Fruit fly (Drosophila melanogaster) whole organism, embryonic: ENCODE results near the gene CG10185.

Source experiments
- Atf-2 ChIP-seq: fragments of 200-800 bp; sonication (Bioruptor generic); optimal IDR thresholded peaks from 2 replicates; lab custom pipeline; 2016; ENCODE audit warnings: missing biosample characterization, missing genetic modification characterization
- BtbVII ChIP-seq: fragments of 200-800 bp; sonication (Bioruptor generic); optimal IDR thresholded peaks from 3 replicates; lab custom pipeline; 2017; ENCODE audit warnings: missing biosample characterization, mild to moderate bottlenecking, missing genetic modification characterization
- CG14710 ChIP-seq: fragments of 200-800 bp; sonication (Bioruptor generic); optimal IDR thresholded peaks from 3 replicates; lab custom pipeline; 2019; ENCODE audit warnings: missing biosample characterization, mild to moderate bottlenecking, missing genetic modification characterization, moderate library complexity
- CG15073 ChIP-seq: fragments of 200-800 bp; sonication (Bioruptor generic); optimal IDR thresholded peaks from 2 replicates; lab custom pipeline; 2016; ENCODE audit warnings: missing biosample characterization, missing genetic modification characterization
- CG15514 ChIP-seq: fragments of 200-800 bp; sonication (Bioruptor generic); optimal IDR thresholded peaks from 3 replicates; lab custom pipeline; 2017; ENCODE audit warnings: missing biosample characterization, missing genetic modification characterization, mild to moderate bottlenecking, moderate library complexity, missing genetic modification reagents
- CG15601 ChIP-seq: fragments of 200-800 bp; sonication (Bioruptor generic); optimal IDR thresholded peaks from 3 replicates; lab custom pipeline; 2019; ENCODE audit warnings: missing biosample characterization, mild to moderate bottlenecking, missing genetic modification characterization, moderate library complexity
- CG1603 ChIP-seq: fragments of 200-800 bp; sonication (Bioruptor generic); optimal IDR thresholded peaks from 2 replicates; lab custom pipeline; 2019; ENCODE audit warnings: missing biosample characterization, mild to moderate bottlenecking, missing genetic modification characterization, moderate library complexity
- CG17361 ChIP-seq: fragments of 200-800 bp; sonication (Bioruptor generic); IDR thresholded peaks from 3 replicates; pipeline ENCODE4 v1.3.6; 2022; ENCODE audit warnings: missing biosample characterization, missing genetic modification characterization
- CG18262 ChIP-seq: fragments of 200-800 bp; optimal IDR thresholded peaks from 3 replicates; lab custom pipeline; 2019; ENCODE audit warnings: missing biosample characterization, mild to moderate bottlenecking, missing genetic modification characterization, moderate library complexity
- CG1832 ChIP-seq: fragments of 200-800 bp; sonication (Bioruptor generic); optimal IDR thresholded peaks from 2 replicates; lab custom pipeline; 2017; ENCODE audit warnings: missing biosample characterization, mild to moderate bottlenecking, missing genetic modification characterization, inconsistent platforms
- CG2116 ChIP-seq: fragments of 200-800 bp; sonication (Bioruptor generic); optimal IDR thresholded peaks from 3 replicates; lab custom pipeline; 2018; ENCODE audit warnings: missing biosample characterization, mild to moderate bottlenecking, missing genetic modification characterization
- CG2678 ChIP-seq: fragments of 200-800 bp; sonication (Bioruptor generic); optimal IDR thresholded peaks from 3 replicates; lab custom pipeline; 2019; ENCODE audit warnings: missing biosample characterization, mild to moderate bottlenecking, missing genetic modification characterization, moderate library complexity
- CG3163 ChIP-seq: fragments of 200-800 bp; sonication (Bioruptor generic); optimal IDR thresholded peaks from 3 replicates; lab custom pipeline; 2016; ENCODE audit warnings: missing biosample characterization, missing genetic modification characterization
- CG33213 ChIP-seq: fragments of 200-800 bp; sonication (Bioruptor generic); optimal IDR thresholded peaks from 3 replicates; lab custom pipeline; 2016; ENCODE audit warnings: missing biosample characterization, missing genetic modification characterization
- CG42726 ChIP-seq: fragments of 200-800 bp; sonication (Bioruptor generic); IDR thresholded peaks from 2 replicates; pipeline ENCODE4 v1.3.6; 2022; ENCODE audit warnings: missing biosample characterization, missing genetic modification characterization; ENCODE audit not compliant: partially characterized antibody
- CG4282 ChIP-seq: fragments of 200-800 bp; sonication (Bioruptor generic); optimal IDR thresholded peaks from 2 replicates; lab custom pipeline; 2016; ENCODE audit warnings: missing biosample characterization, missing genetic modification characterization
- CG4854 ChIP-seq: fragments of 200-800 bp; sonication (Bioruptor generic); optimal IDR thresholded peaks from 2 replicates; lab custom pipeline; 2016; ENCODE audit warnings: missing biosample characterization, missing genetic modification characterization, inconsistent platforms
- CG7271 ChIP-seq: fragments of 200-800 bp; sonication (Bioruptor generic); optimal IDR thresholded peaks from 2 replicates; lab custom pipeline; 2018; ENCODE audit warnings: missing biosample characterization, mild to moderate bottlenecking, missing genetic modification characterization, moderate library complexity
- CG7556 ChIP-seq: fragments of 200-800 bp; sonication (Bioruptor generic); optimal IDR thresholded peaks from 2 replicates; lab custom pipeline; 2017; ENCODE audit warnings: missing biosample characterization, mild to moderate bottlenecking, missing genetic modification characterization
- CG8290 ChIP-seq, 3 experiments: fragments of 200-800 bp; sonication (Bioruptor generic); optimal IDR thresholded peaks; 2 replicates each; lab custom pipeline; 2016 to 2019; ENCODE audit warnings: missing biosample characterization in 3 of 3, missing genetic modification characterization in 3 of 3, mild to moderate bottlenecking in 2 of 3, moderate library complexity in 1 of 3
- CG9932 ChIP-seq: fragments of 200-800 bp; sonication (Bioruptor generic); IDR thresholded peaks from 2 replicates; pipeline ENCODE4 v1.3.6; 2022; ENCODE audit warnings: missing biosample characterization, missing genetic modification characterization
- CHES-1-like ChIP-seq: fragments of 200-800 bp; sonication (Bioruptor generic); optimal IDR thresholded peaks from 2 replicates; lab custom pipeline; 2016; ENCODE audit warnings: missing biosample characterization, missing genetic modification characterization
- Chrac-16 ChIP-seq: fragments of 200-800 bp; sonication (Bioruptor generic); optimal IDR thresholded peaks from 3 replicates; lab custom pipeline; 2016; ENCODE audit warnings: missing biosample characterization, missing genetic modification characterization
- CrebB ChIP-seq: fragments of 200-800 bp; sonication (Bioruptor generic); optimal IDR thresholded peaks from 3 replicates; lab custom pipeline; 2018; ENCODE audit warnings: missing biosample characterization, mild to moderate bottlenecking, missing genetic modification characterization
- D19A ChIP-seq: fragments of 200-800 bp; optimal IDR thresholded peaks from 3 replicates; lab custom pipeline; 2019; ENCODE audit warnings: missing biosample characterization, mild to moderate bottlenecking, missing genetic modification characterization, moderate library complexity
- D19B ChIP-seq: fragments of 200-800 bp; sonication (Bioruptor generic); optimal IDR thresholded peaks from 2 replicates; lab custom pipeline; 2017; ENCODE audit warnings: missing biosample characterization, mild to moderate bottlenecking, missing genetic modification characterization
- Elba2 ChIP-seq: fragments of 200-800 bp; sonication (Bioruptor generic); optimal IDR thresholded peaks from 3 replicates; lab custom pipeline; 2016; ENCODE audit warnings: missing biosample characterization, missing genetic modification characterization
- Fer1 ChIP-seq: fragments of 200-800 bp; sonication (Bioruptor generic); optimal IDR thresholded peaks from 2 replicates; lab custom pipeline; 2017; ENCODE audit warnings: missing biosample characterization, mild to moderate bottlenecking, missing genetic modification characterization
- Fer3 ChIP-seq: fragments of 200-800 bp; sonication (Bioruptor generic); optimal IDR thresholded peaks from 2 replicates; lab custom pipeline; 2018; ENCODE audit warnings: missing biosample characterization, mild to moderate bottlenecking, missing genetic modification characterization, moderate library complexity
- Hr51 ChIP-seq, 2 experiments: fragments of 200-800 bp; sonication (Bioruptor generic); optimal IDR thresholded peaks; 2 replicates in 1 of 2; 3 replicates in 1 of 2; lab custom pipeline; 2016 to 2018; ENCODE audit warnings: missing biosample characterization in 2 of 2, missing genetic modification characterization in 2 of 2, mild to moderate bottlenecking in 1 of 2, moderate library complexity in 1 of 2
- Jarid2 ChIP-seq: fragments of 200-800 bp; sonication (Bioruptor generic); optimal IDR thresholded peaks from 3 replicates; lab custom pipeline; 2017; ENCODE audit warnings: mild to moderate bottlenecking, missing biosample characterization, missing genetic modification reagents, missing genetic modification characterization
- Lim3 ChIP-seq: fragments of 200-800 bp; sonication (Bioruptor generic); IDR thresholded peaks from 2 replicates; pipeline ENCODE4 v1.3.6; 2022; ENCODE audit warnings: missing biosample characterization, missing genetic modification characterization
- NC2α ChIP-seq: fragments of 200-800 bp; sonication (Bioruptor generic); optimal IDR thresholded peaks from 2 replicates; lab custom pipeline; 2016; ENCODE audit warnings: missing biosample characterization, missing genetic modification characterization
- Nf-YB ChIP-seq: fragments of 200-800 bp; sonication (Bioruptor generic); optimal IDR thresholded peaks from 3 replicates; lab custom pipeline; 2019; ENCODE audit warnings: missing biosample characterization, mild to moderate bottlenecking, missing genetic modification characterization, moderate library complexity
- Sry-β ChIP-seq: fragments of 200-800 bp; sonication (Bioruptor generic); optimal IDR thresholded peaks from 2 replicates; lab custom pipeline; 2018; ENCODE audit warnings: missing biosample characterization, mild to moderate bottlenecking, missing genetic modification characterization, moderate library complexity
- Vsx1 ChIP-seq: fragments of 200-800 bp; sonication (Bioruptor generic); optimal IDR thresholded peaks from 2 replicates; lab custom pipeline; 2017; ENCODE audit warnings: missing biosample characterization, mild to moderate bottlenecking, missing genetic modification characterization, missing genetic modification reagents
- amos ChIP-seq: fragments of 200-800 bp; sonication (Bioruptor generic); IDR thresholded peaks from 2 replicates; pipeline ENCODE4 v1.3.6; 2022; ENCODE audit warnings: missing biosample characterization, missing genetic modification characterization; ENCODE audit not compliant: partially characterized antibody
- dan ChIP-seq: fragments of 200-800 bp; sonication (Bioruptor generic); IDR thresholded peaks from 2 replicates; pipeline ENCODE4 v1.3.6; 2022; ENCODE audit warnings: missing biosample characterization, missing genetic modification characterization
- fru ChIP-seq: fragments of >200 bp; optimal IDR thresholded peaks from 2 replicates; lab custom pipeline; 2017
- gsb-n ChIP-seq: fragments of 200-800 bp; sonication (Bioruptor generic); optimal IDR thresholded peaks from 3 replicates; lab custom pipeline; 2018; ENCODE audit warnings: missing biosample characterization, mild to moderate bottlenecking, missing genetic modification characterization
- gt ChIP-seq: fragments of 200-800 bp; sonication (Bioruptor generic); IDR thresholded peaks from 2 replicates; pipeline ENCODE4 v1.3.6; 2022; ENCODE audit warnings: missing biosample characterization, missing genetic modification characterization
- inv ChIP-seq: fragments of 200-800 bp; sonication (Bioruptor generic); IDR thresholded peaks from 2 replicates; pipeline ENCODE4 v1.3.6; 2022; ENCODE audit warnings: missing biosample characterization, missing genetic modification characterization; ENCODE audit not compliant: partially characterized antibody
- nom ChIP-seq: fragments of 200-800 bp; sonication (Bioruptor generic); optimal IDR thresholded peaks from 2 replicates; lab custom pipeline; 2017; ENCODE audit warnings: missing biosample characterization, missing genetic modification characterization, mild to moderate bottlenecking, moderate library complexity, missing genetic modification reagents
- peb ChIP-seq: fragments of 200-800 bp; sonication (Bioruptor generic); IDR thresholded peaks from 2 replicates; pipeline ENCODE4 v1.3.6; 2022; ENCODE audit warnings: missing biosample characterization, missing genetic modification characterization
- sima ChIP-seq: fragments of 200-800 bp; sonication (Bioruptor generic); optimal IDR thresholded peaks from 2 replicates; lab custom pipeline; 2016; ENCODE audit warnings: missing biosample characterization, missing genetic modification characterization
- sqz ChIP-seq: fragments of 200-800 bp; sonication (Bioruptor generic); optimal IDR thresholded peaks from 3 replicates; lab custom pipeline; 2018; ENCODE audit warnings: missing biosample characterization, mild to moderate bottlenecking, missing genetic modification characterization
- ssp ChIP-seq: fragments of 200-800 bp; sonication (Bioruptor generic); IDR thresholded peaks from 2 replicates; pipeline ENCODE4 v1.3.6; 2022; ENCODE audit warnings: missing biosample characterization, missing genetic modification characterization
- trh ChIP-seq: fragments of 200-800 bp; sonication (Bioruptor generic); optimal IDR thresholded peaks from 2 replicates; lab custom pipeline; 2016; ENCODE audit warnings: missing biosample characterization, missing genetic modification characterization
- wdn ChIP-seq: fragments of 200-800 bp; sonication (Bioruptor generic); IDR thresholded peaks from 2 replicates; pipeline ENCODE4 v1.3.6; 2022; ENCODE audit warnings: missing biosample characterization, missing genetic modification characterization
- wor ChIP-seq: fragments of 200-800 bp; sonication (Bioruptor generic); IDR thresholded peaks from 2 replicates; pipeline ENCODE4 v1.3.6; 2022; ENCODE audit warnings: missing biosample characterization, missing genetic modification characterization

The CG10185 gene

DNA sequence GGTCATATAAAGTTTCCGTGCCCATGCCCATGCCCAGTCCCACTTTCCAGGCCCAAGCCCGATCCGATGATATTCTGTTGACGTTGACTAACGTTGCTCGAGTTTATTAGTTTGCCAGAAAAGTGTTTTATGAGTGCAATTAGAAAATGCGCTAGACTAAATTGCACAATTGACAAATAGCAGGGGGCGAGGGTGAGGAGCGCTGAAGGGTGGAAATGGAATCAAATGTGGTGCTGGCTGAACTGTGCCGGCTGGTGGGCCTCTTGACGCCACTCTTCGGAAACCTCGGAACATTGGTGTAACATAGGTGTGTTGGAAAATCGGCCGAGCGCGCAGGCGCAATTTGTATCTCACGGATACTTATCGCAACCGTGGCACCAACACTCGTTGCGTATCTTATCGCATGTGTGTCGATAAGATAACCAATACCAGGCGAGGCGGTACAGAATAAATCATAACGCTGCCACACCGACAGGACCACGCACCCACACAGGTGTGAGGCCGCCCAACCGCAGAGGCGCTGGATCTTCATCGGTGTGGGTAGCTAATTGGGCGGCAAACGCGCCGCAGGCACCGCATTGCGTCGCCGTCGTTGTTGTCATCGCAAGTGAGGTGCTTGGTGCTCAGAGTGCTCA, 55.6 kb downstream of the CG10185 start (continued):
- no peak for TF ChIP-seq wor (GFP tag; lab: Robert Waterston, UW)
- TF ChIP-seq D19A (tag; lab: Kevin White, UChicago): no peak
- no peak for TF ChIP-seq trh
- TF ChIP-seq nom (GFP tag; lab: Kevin White, UChicago): no peak
- TF ChIP-seq wdn (GFP tag; lab: Robert Waterston, UW): no peak
- peak; percentile 90 for TF ChIP-seq Vsx1
- TF ChIP-seq CG1603: peak; percentile 30
- TF ChIP-seq Lim3 (GFP tag; lab: Robert Waterston, UW): no peak
- no peak for TF ChIP-seq Elba2 (GFP tag; lab: Kevin White, UChicago)
- TF ChIP-seq CG4282 (GFP tag; lab: Kevin White, UChicago): no peak
- TF ChIP-seq CG4854: no peak
- no peak for TF ChIP-seq sima (GFP tag; lab: Kevin White, UChicago)
- no peak for TF ChIP-seq Sry-β (GFP tag; lab: Kevin White, UChicago)
- TF ChIP-seq amos: no peak
- peak; percentile 7 for TF ChIP-seq Fer3 (tag; lab: Kevin White, UChicago)
- TF ChIP-seq Atf-2 (GFP tag; lab: Kevin White, UChicago): no peak
- no peak for TF ChIP-seq CG2116 (GFP tag; lab: Kevin White, UChicago)
- TF ChIP-seq Chrac-16 (GFP tag; lab: Kevin White, UChicago): no peak
- TF ChIP-seq CG7556 (GFP tag; lab: Kevin White, UChicago): no peak
- TF ChIP-seq CG17361 (GFP tag; lab: Robert Waterston, UW): no peak
- TF ChIP-seq CG18262: peak; percentile 0
- no peak for TF ChIP-seq ssp (GFP tag; lab: Robert Waterston, UW)
- TF ChIP-seq CG9932 (GFP tag; lab: Robert Waterston, UW): no peak
- TF ChIP-seq CG15073 (GFP tag; lab: Kevin White, UChicago): no peak
- no peak for TF ChIP-seq dan (GFP tag; lab: Robert Waterston, UW)
- no peak for TF ChIP-seq peb (GFP tag; lab: Robert Waterston, UW)
- no peak for TF ChIP-seq sqz (GFP tag; lab: Kevin White, UChicago)
- TF ChIP-seq CG8290 (GFP tag; optimal IDR thresholded peaks at IDR 0.05; lab: Kevin White, UChicago): no peak
- peak in 1 of 2 experiments; percentile 45 for TF ChIP-seq CG8290 (tag; optimal IDR thresholded peaks at IDR 0.05; lab: Kevin White, UChicago)
- peak; percentile 46 for TF ChIP-seq BtbVII (GFP tag; lab: Kevin White, UChicago)
- no peak for TF ChIP-seq CG3163
- TF ChIP-seq NC2α (GFP tag; lab: Kevin White, UChicago): no peak
- no peak for TF ChIP-seq gsb-n
- no peak for TF ChIP-seq D19B (GFP tag; lab: Kevin White, UChicago)
- TF ChIP-seq CG15514 (GFP tag; lab: Kevin White, UChicago): no peak
- no peak for TF ChIP-seq CG7271
- TF ChIP-seq gt: no peak
- TF ChIP-seq CrebB (tag; lab: Kevin White, UChicago): peak; percentile 11
- peak in 1 of 2 experiments; percentile 43 for TF ChIP-seq Hr51 (GFP tag; optimal IDR thresholded peaks at IDR 0.05; lab: Kevin White, UChicago)
- TF ChIP-seq CG42726 (GFP tag; lab: Robert Waterston, UW): no peak
- TF ChIP-seq inv: no peak
- TF ChIP-seq CG14710 (tag; lab: Kevin White, UChicago): no peak
- no peak for TF ChIP-seq CHES-1-like
- TF ChIP-seq Jarid2 (GFP tag; lab: Kevin White, UChicago): no peak
- peak; percentile 6 for TF ChIP-seq CG15601 (tag; lab: Kevin White, UChicago)
- TF ChIP-seq CG33213 (GFP tag; lab: Kevin White, UChicago): no peak
- peak; percentile 88 for TF ChIP-seq Nf-YB (GFP tag; lab: Kevin White, UChicago)
- TF ChIP-seq fru (lab: Kevin White, UChicago): no peak
- TF ChIP-seq Fer1 (GFP tag; lab: Kevin White, UChicago): peak; percentile 47
- peak; percentile 58 for TF ChIP-seq CG2678 (tag; lab: Kevin White, UChicago)
- no peak for TF ChIP-seq CG1832 (GFP tag; lab: Kevin White, UChicago)
